Fruit fly (Drosophila melanogaster) whole organism, wandering third instar larva: ENCODE results near the gene CG11811.

Experiments used
- Abd-B ChIP-seq: fragments of >200 bp; optimal IDR thresholded peaks from 2 replicates; lab custom pipeline; 2017; ENCODE audit warnings: missing biosample characterization, missing genetic modification characterization
- br ChIP-seq: fragments of 200-800 bp; sonication (Bioruptor generic); optimal IDR thresholded peaks from 2 replicates; lab custom pipeline; 2016; ENCODE audit warnings: missing biosample characterization, missing genetic modification characterization
- h ChIP-seq: fragments of 200-800 bp; sonication (Bioruptor generic); optimal IDR thresholded peaks from 3 replicates; lab custom pipeline; 2016; ENCODE audit warnings: missing biosample characterization, mild to moderate bottlenecking, missing genetic modification characterization
- sv ChIP-seq: fragments of 200-800 bp; sonication (Bioruptor generic); optimal IDR thresholded peaks from 3 replicates; lab custom pipeline; 2016; ENCODE audit warnings: missing biosample characterization, missing genetic modification characterization

DNA sequence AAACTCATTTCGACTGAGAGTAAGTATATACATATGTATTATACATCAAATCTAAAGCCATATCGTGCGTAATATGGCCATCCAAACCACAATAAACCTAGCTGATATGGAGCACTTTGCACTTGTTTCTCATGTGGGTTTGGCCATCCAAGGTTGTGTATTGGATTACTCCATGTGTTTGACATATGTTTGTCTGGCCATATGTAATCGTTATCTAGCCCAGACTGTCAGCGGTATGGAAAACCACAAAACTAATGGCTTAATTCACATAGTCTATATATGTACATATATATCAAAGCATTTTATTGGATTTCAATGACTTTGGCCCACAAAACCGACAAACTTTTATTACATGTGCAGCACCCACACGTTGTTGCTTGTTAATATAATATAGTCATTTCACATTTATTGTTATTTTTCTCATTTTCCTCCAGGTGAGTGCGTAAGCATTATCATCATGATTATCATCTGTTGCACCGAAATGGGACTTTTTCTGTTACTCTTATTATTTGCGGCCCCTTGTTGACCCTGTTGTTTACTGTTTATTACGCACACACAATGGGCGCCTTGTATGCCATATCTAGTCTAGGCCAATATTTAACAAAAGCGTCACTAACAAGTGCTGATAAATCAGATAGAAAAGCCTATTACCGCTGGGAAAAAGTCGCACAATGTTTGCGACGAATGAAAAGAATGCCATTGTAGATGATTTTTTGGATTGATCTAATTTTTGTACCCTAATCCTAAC lies 34.2 kb upstream of the CG11811 start:
- peak; percentile 23 for TF ChIP-seq h (GFP tag; lab: Kevin White, UChicago)
- TF ChIP-seq sv (GFP tag; lab: Kevin White, UChicago), result peak; percentile 12
- peak; percentile 36 for TF ChIP-seq br (GFP tag; lab: Kevin White, UChicago)
- no peak for TF ChIP-seq Abd-B
